Fruit fly (Drosophila melanogaster): Measurements from ENCODE around the gene GCC185.

GCC185 gene

DNA sequence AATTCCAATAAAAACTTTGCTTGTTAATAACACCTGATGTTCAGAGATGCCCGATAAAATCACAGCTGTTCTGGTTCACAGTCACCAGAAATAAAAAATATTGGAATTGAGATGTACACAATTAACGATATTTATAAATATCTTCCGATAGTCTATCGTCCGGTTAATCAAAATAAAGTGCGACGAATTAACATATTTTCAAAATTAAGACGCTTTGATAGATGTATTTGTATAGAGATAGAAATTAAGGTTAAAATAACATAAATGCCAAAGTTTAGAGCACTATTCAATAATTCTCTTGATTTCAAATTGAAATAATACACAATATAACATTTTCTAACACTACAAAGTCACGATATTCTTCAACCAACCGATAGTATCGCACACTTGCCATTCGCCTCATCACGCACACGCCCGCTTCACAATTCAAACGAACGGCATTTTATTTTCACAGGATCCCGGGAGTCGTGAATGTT is 47.8 kb upstream of the GCC185 start, which contains the start of the genes CG3281 and aurA (continued):
- TF ChIP-seq CG33557 (GFP tag; optimal IDR thresholded peaks at IDR 0.05) (peak; percentile 62), Mrtf (GFP tag; IDR thresholded peaks at IDR 0.05) (no peak), PHDP (tag; optimal IDR thresholded peaks at IDR 0.05) (peak; percentile 68), CG6765 (GFP tag; optimal IDR thresholded peaks at IDR 0.05) (peak; percentile 1), CG3407 (GFP tag; optimal IDR thresholded peaks at IDR 0.05) (peak; percentile 1), Pdp1 (GFP tag; optimal IDR thresholded peaks at IDR 0.05) (peak; percentile 78 to 82), CG34376 (GFP tag; optimal IDR thresholded peaks at IDR 0.05) (peak; percentile 72), Dfd (GFP tag; optimal IDR thresholded peaks at IDR 0.05) (no peak), Dad (GFP tag; optimal IDR thresholded peaks at IDR 0.05) (peak; percentile 71), nerfin-2 (GFP tag; IDR thresholded peaks at IDR 0.05; ENCODE audit: partially characterized antibody) (peak; percentile 91; the same call in 1 of the 2 replicates), CG4328 (GFP tag; optimal IDR thresholded peaks at IDR 0.05) (peak; percentile 62), CG13775 (GFP tag; optimal IDR thresholded peaks at IDR 0.05) (peak; percentile 77), CG8388 (GFP tag; optimal IDR thresholded peaks at IDR 0.05) (peak; percentile 41), Dbx (GFP tag; IDR thresholded peaks at IDR 0.05) (peak; percentile 74; the same call in 2 of the 3 replicates), CG31388 (GFP tag; optimal IDR thresholded peaks at IDR 0.05) (no peak), CG14050 (GFP tag; IDR thresholded peaks at IDR 0.05) (peak; percentile 34; the same call in 1 of the 3 replicates), CG8478 (optimal IDR thresholded peaks at IDR 0.05) (no peak), Ssrp (tag; optimal IDR thresholded peaks at IDR 0.05) (peak; percentile 43), BtbVII (GFP tag; optimal IDR thresholded peaks at IDR 0.05) (no peak), Lim3 (GFP tag; IDR thresholded peaks at IDR 0.05) (no peak), CG4820 (GFP tag; optimal IDR thresholded peaks at IDR 0.05) (peak; percentile 54), CG17912 (GFP tag; optimal IDR thresholded peaks at IDR 0.05) (no peak), Xbp1 (GFP tag; optimal IDR thresholded peaks at IDR 0.05) (peak; percentile 81), lov (optimal IDR thresholded peaks at IDR 0.05) (no peak), lov (GFP tag; IDR thresholded peaks at IDR 0.05) (no peak), bigmax (GFP tag; optimal IDR thresholded peaks at IDR 0.05) (no peak), B-H1 (GFP tag; IDR thresholded peaks at IDR 0.05) (no peak), tgo (GFP tag; IDR thresholded peaks at IDR 0.05) (peak; percentile 49; the same call in 1 of the 3 replicates), Poxn (GFP tag; IDR thresholded peaks at IDR 0.05) (peak; percentile 19; the same call in 1 of the 2 replicates), CG2889 (GFP tag; IDR thresholded peaks at IDR 0.05) (no peak), tap (tag; optimal IDR thresholded peaks at IDR 0.05) (no peak), CG15514 (GFP tag; optimal IDR thresholded peaks at IDR 0.05) (peak; percentile 83), ci (GFP tag; IDR thresholded peaks at IDR 0.05) (peak; percentile 34; the same call in 1 of the 3 replicates), Rfx (GFP tag; IDR thresholded peaks at IDR 0.05) (peak; percentile 76), CG11247 (GFP tag; IDR thresholded peaks at IDR 0.05) (peak; percentile 55), E2f1 (GFP tag; IDR thresholded peaks at IDR 0.05) (peak; percentile 38), Sry-δ (GFP tag; optimal IDR thresholded peaks at IDR 0.05) (peak; percentile 97), CG17568 (GFP tag; optimal IDR thresholded peaks at IDR 0.05) (no peak), Awh (GFP tag; IDR thresholded peaks at IDR 0.05) (no peak), Deaf1 (tag; optimal IDR thresholded peaks at IDR 0.05) (no peak), CoRest (tag; optimal IDR thresholded peaks at IDR 0.05) (peak; percentile 88), CG2116 (GFP tag; optimal IDR thresholded peaks at IDR 0.05) (peak; percentile 79), CG3163 (GFP tag; optimal IDR thresholded peaks at IDR 0.05) (peak; percentile 48), Max (GFP tag; optimal IDR thresholded peaks at IDR 0.05) (peak; percentile 69), YL-1 (GFP tag; optimal IDR thresholded peaks at IDR 0.05) (peak; percentile 68), gfzf (GFP tag; optimal IDR thresholded peaks at IDR 0.05) (peak; percentile 43), gro (GFP tag; optimal IDR thresholded peaks at IDR 0.05) (peak; percentile 69), CG9609 (GFP tag; optimal IDR thresholded peaks at IDR 0.05) (peak; percentile 78), Stat92E (GFP tag; optimal IDR thresholded peaks at IDR 0.05) (peak in 1 of 3 experiments; percentile 28), jigr1 (GFP tag; IDR thresholded peaks at IDR 0.05) (no peak), corto (GFP tag; optimal IDR thresholded peaks at IDR 0.05) (peak; percentile 7)

Data from whole organism, embryonic.